Worm (Caenorhabditis elegans): ENCODE results near the gene ugt-8.

ugt-8 gene

ce11 chrV:4871992-4872391, 31.7 kb upstream of the ugt-8 start, which contains the start of gene srd-33:
Gene srd-33, plus strand, starts transcription at chrV:4872292.
- TF ChIP-seq ets-7 (tag; optimal IDR thresholded peaks at IDR 0.05) (no peak), ceh-13 (GFP tag; optimal IDR thresholded peaks at IDR 0.05) (no peak), hmbx-1 (tag; optimal IDR thresholded peaks at IDR 0.05) (no peak), tbx-37 (GFP tag; conservative IDR thresholded peaks at IDR 0.05) (no peak), F13C5.2 (tag; optimal IDR thresholded peaks at IDR 0.05) (no peak), B0310.2 (tag; optimal IDR thresholded peaks at IDR 0.05) (no peak), sea-1 (GFP tag; conservative IDR thresholded peaks at IDR 0.05) (no peak)

- TF ChIP-seq ceh-13 (GFP tag; optimal IDR thresholded peaks at IDR 0.05): no peak
- TF ChIP-seq ets-7 (tag; optimal IDR thresholded peaks at IDR 0.05): no peak
- no peak for TF ChIP-seq tra-4 (tag; optimal IDR thresholded peaks at IDR 0.05)
- TF ChIP-seq ama-1 (optimal IDR thresholded peaks at IDR 0.05): no peak
- TF ChIP-seq B0310.2 (tag; optimal IDR thresholded peaks at IDR 0.05): no peak
- no peak for TF ChIP-seq hmg-4 (GFP tag; optimal IDR thresholded peaks at IDR 0.05)
- TF ChIP-seq pes-1 (GFP tag; IDR thresholded peaks at IDR 0.05): no peak
Measured at ce11 chrV:4877587-4877986, 26.1 kb upstream of the ugt-8 start, which contains the start of gene T19H12.6. Gene T19H12.6, minus strand, starts transcription at chrV:4877687.

- TF ChIP-seq ceh-13 (GFP tag; optimal IDR thresholded peaks at IDR 0.05) (no peak), flt-1 (GFP tag; IDR thresholded peaks at IDR 0.05) (no peak), hnd-1 (tag; optimal IDR thresholded peaks at IDR 0.05) (no peak), pes-1 (GFP tag; IDR thresholded peaks at IDR 0.05) (no peak), hmg-4 (GFP tag; optimal IDR thresholded peaks at IDR 0.05) (no peak), sea-1 (GFP tag; conservative IDR thresholded peaks at IDR 0.05) (no peak), ets-7 (tag; optimal IDR thresholded peaks at IDR 0.05) (no peak), tbx-37 (GFP tag; conservative IDR thresholded peaks at IDR 0.05) (no peak), tra-4 (tag; optimal IDR thresholded peaks at IDR 0.05) (no peak), ceh-36 (tag; optimal IDR thresholded peaks at IDR 0.05) (no peak), aly-1 (tag; optimal IDR thresholded peaks at IDR 0.05) (no peak), ama-1 (optimal IDR thresholded peaks at IDR 0.05) (no peak), B0310.2 (tag; optimal IDR thresholded peaks at IDR 0.05) (no peak), F13C5.2 (tag; optimal IDR thresholded peaks at IDR 0.05) (no peak), scrt-1 (GFP tag; IDR thresholded peaks at IDR 0.05) (no peak), hmbx-1 (tag; optimal IDR thresholded peaks at IDR 0.05) (no peak), tbx-11 (GFP tag; IDR thresholded peaks at IDR 0.05) (no peak)
Measured at ce11 chrV:4879251-4879650, 24.5 kb upstream of the ugt-8 start, which contains the start of gene T19H12.15. Gene T19H12.15, minus strand, starts transcription at chrV:4879351.

ce11 chrV:4881377-4881776, 22.4 kb upstream of the ugt-8 start, which contains the start of gene str-32:
Gene str-32, minus strand, starts transcription at chrV:4881477.
- TF ChIP-seq tra-4 (tag; optimal IDR thresholded peaks at IDR 0.05): no peak
- TF ChIP-seq scrt-1 (GFP tag; IDR thresholded peaks at IDR 0.05): no peak
- no peak for TF ChIP-seq tbx-11 (GFP tag; IDR thresholded peaks at IDR 0.05)
- no peak for TF ChIP-seq ets-7 (tag; optimal IDR thresholded peaks at IDR 0.05)
- no peak for TF ChIP-seq hmbx-1 (tag; optimal IDR thresholded peaks at IDR 0.05)

ce11 chrV:4884490-4884889, 19.2 kb upstream of the ugt-8 start, which contains the start of gene T19H12.12:
Gene T19H12.12, plus strand, starts transcription at chrV:4884790.
- TF ChIP-seq F13C5.2 (tag; optimal IDR thresholded peaks at IDR 0.05): no peak
- no peak for TF ChIP-seq pes-1 (GFP tag; IDR thresholded peaks at IDR 0.05)
- TF ChIP-seq B0310.2 (tag; optimal IDR thresholded peaks at IDR 0.05): no peak
- no peak for TF ChIP-seq flt-1 (GFP tag; IDR thresholded peaks at IDR 0.05)
- no peak for TF ChIP-seq tra-4 (tag; optimal IDR thresholded peaks at IDR 0.05)
- TF ChIP-seq ama-1 (optimal IDR thresholded peaks at IDR 0.05): no peak
- TF ChIP-seq hmg-4 (GFP tag; optimal IDR thresholded peaks at IDR 0.05): no peak

ce11 chrV:4885372-4885771, 18.4 kb upstream of the ugt-8 start, which contains the start of gene T19H12.3:
Gene T19H12.3, plus strand, starts transcription at chrV:4885672.
- TF ChIP-seq pes-1 (GFP tag; IDR thresholded peaks at IDR 0.05) (no peak), flt-1 (GFP tag; IDR thresholded peaks at IDR 0.05) (no peak), scrt-1 (GFP tag; IDR thresholded peaks at IDR 0.05) (no peak), hmg-4 (GFP tag; optimal IDR thresholded peaks at IDR 0.05) (no peak), B0310.2 (tag; optimal IDR thresholded peaks at IDR 0.05) (no peak), F13C5.2 (tag; optimal IDR thresholded peaks at IDR 0.05) (no peak), ceh-36 (tag; optimal IDR thresholded peaks at IDR 0.05) (no peak), ets-7 (tag; optimal IDR thresholded peaks at IDR 0.05) (no peak), hmbx-1 (tag; optimal IDR thresholded peaks at IDR 0.05) (no peak), sea-1 (GFP tag; conservative IDR thresholded peaks at IDR 0.05) (no peak), tbx-11 (GFP tag; IDR thresholded peaks at IDR 0.05) (no peak), tbx-37 (GFP tag; conservative IDR thresholded peaks at IDR 0.05) (no peak), ceh-13 (GFP tag; optimal IDR thresholded peaks at IDR 0.05) (no peak)

- no peak for TF ChIP-seq tbx-37 (GFP tag; conservative IDR thresholded peaks at IDR 0.05)
- no peak for TF ChIP-seq ceh-13 (GFP tag; optimal IDR thresholded peaks at IDR 0.05)
- no peak for TF ChIP-seq hmbx-1 (tag; optimal IDR thresholded peaks at IDR 0.05)
- no peak for TF ChIP-seq tbx-11 (GFP tag; IDR thresholded peaks at IDR 0.05)
- TF ChIP-seq ceh-36 (tag; optimal IDR thresholded peaks at IDR 0.05): no peak
- no peak for TF ChIP-seq tra-4 (tag; optimal IDR thresholded peaks at IDR 0.05)
- TF ChIP-seq flt-1 (GFP tag; IDR thresholded peaks at IDR 0.05): no peak
- TF ChIP-seq sea-1 (GFP tag; conservative IDR thresholded peaks at IDR 0.05): no peak
- no peak for TF ChIP-seq ets-7 (tag; optimal IDR thresholded peaks at IDR 0.05)
- no peak for TF ChIP-seq B0310.2 (tag; optimal IDR thresholded peaks at IDR 0.05)
- no peak for TF ChIP-seq pes-1 (GFP tag; IDR thresholded peaks at IDR 0.05)
- TF ChIP-seq hnd-1 (tag; optimal IDR thresholded peaks at IDR 0.05): no peak
- no peak for TF ChIP-seq aly-1 (tag; optimal IDR thresholded peaks at IDR 0.05)
- no peak for TF ChIP-seq scrt-1 (GFP tag; IDR thresholded peaks at IDR 0.05)
- TF ChIP-seq hmg-4 (GFP tag; optimal IDR thresholded peaks at IDR 0.05): no peak
Measured at ce11 chrV:4889477-4889876, 14.3 kb upstream of the ugt-8 start, which contains the start of gene ugt-12. Gene ugt-12, minus strand, starts transcription at chrV:4889629.

- no peak for TF ChIP-seq hnd-1 (tag; optimal IDR thresholded peaks at IDR 0.05)
Measured at ce11 chrV:4889976-4890479, 13.7 kb upstream of the ugt-8 start, which contains the start of gene T19H12.2. Gene T19H12.2, plus strand, starts transcription at chrV:4890429.
